In genomic region chrV:9318046-9318445, ce11 we compare ENCODE assay signal across 1 worm cellular context.
A peak's percentile ranks its signal among the peaks of the same experiment; 100 is the strongest.
TF ChIP-seq lines count a peak whose summit lies in the region.

TSS of gene kvs-3 (plus strand) at chrV:9318311.

TF ChIP-seq in whole organism, L4 larva, 104 proteins besides CTCF, POLR2A, EP300 and RAD21 (continued from another document):
- peak in 1 of 2 experiments; percentile 84 for TF ChIP-seq unc-62 (GFP tag; optimal IDR thresholded peaks at IDR 0.05 in 1 of 2; lab: Kevin White, UChicago)
- no peak for TF ChIP-seq unc-62 (tag; optimal IDR thresholded peaks at IDR 0.05; lab: Kevin White, UChicago)
- TF ChIP-seq ceh-62 (tag; optimal IDR thresholded peaks at IDR 0.05; lab: Kevin White, UChicago), result no peak
- peak; percentile 87 for TF ChIP-seq Y5F2A.4 (GFP tag; optimal IDR thresholded peaks at IDR 0.05; lab: Kevin White, UChicago)
- peak in 1 of 2 experiments; percentile 94; a peak in 2 of 4 replicates for TF ChIP-seq madf-5 (GFP tag; IDR thresholded peaks at IDR 0.05; lab: Robert Waterston, UW)
- peak; percentile 96 for TF ChIP-seq F44E2.7 (GFP tag; IDR thresholded peaks at IDR 0.05; lab: Robert Waterston, UW)
- no peak for TF ChIP-seq nhr-237 (tag; optimal IDR thresholded peaks at IDR 0.05; lab: Kevin White, UChicago)
- no peak for TF ChIP-seq nhr-6 (tag; optimal IDR thresholded peaks at IDR 0.05; lab: Kevin White, UChicago)
- no peak for TF ChIP-seq R02D3.7 (tag; optimal IDR thresholded peaks at IDR 0.05; lab: Kevin White, UChicago)
- no peak for TF ChIP-seq nhr-76 (tag; optimal IDR thresholded peaks at IDR 0.05; lab: Kevin White, UChicago)
- TF ChIP-seq nhr-25 (tag; optimal IDR thresholded peaks at IDR 0.05; lab: Kevin White, UChicago; ENCODE audit: borderline replicate concordance, insufficient read depth), result no peak
- TF ChIP-seq vab-7 (GFP tag; IDR thresholded peaks at IDR 0.05; lab: Robert Waterston, UW), result peak; percentile 95
- TF ChIP-seq spr-3 (GFP tag; optimal IDR thresholded peaks at IDR 0.05; lab: Kevin White, UChicago), result peak; percentile 89
- TF ChIP-seq ceh-82 (tag; optimal IDR thresholded peaks at IDR 0.05; lab: Kevin White, UChicago), result no peak
- TF ChIP-seq hlh-30 (tag; optimal IDR thresholded peaks at IDR 0.05; lab: Kevin White, UChicago; ENCODE audit: insufficient read depth), result peak; percentile 62
- TF ChIP-seq T20F7.1 (GFP tag; optimal IDR thresholded peaks at IDR 0.05; lab: Kevin White, UChicago), result peak; percentile 69
- peak; percentile 99 for TF ChIP-seq dmd-8 (GFP tag; IDR thresholded peaks at IDR 0.05; lab: Robert Waterston, UW)
- peak; percentile 76 for TF ChIP-seq lin-29 (GFP tag; IDR thresholded peaks at IDR 0.05; lab: Robert Waterston, UW)
- TF ChIP-seq ztf-7 (tag; optimal IDR thresholded peaks at IDR 0.05; lab: Kevin White, UChicago), result peak; percentile 29
- TF ChIP-seq daf-19 (GFP tag; conservative IDR thresholded peaks at IDR 0.05; lab: Robert Waterston, UW), result peak; percentile 96
- TF ChIP-seq F26F4.8 (GFP tag; conservative IDR thresholded peaks at IDR 0.05; lab: Robert Waterston, UW), result peak; percentile 98
- TF ChIP-seq fos-1 (tag; optimal IDR thresholded peaks at IDR 0.05; lab: Kevin White, UChicago), result no peak
- no peak for TF ChIP-seq attf-4 (tag; optimal IDR thresholded peaks at IDR 0.05; lab: Kevin White, UChicago)
- no peak; the same call in 1 of the 2 replicates for TF ChIP-seq mdt-29 (GFP tag; IDR thresholded peaks at IDR 0.05; lab: Robert Waterston, UW)
- TF ChIP-seq aly-2 (tag; optimal IDR thresholded peaks at IDR 0.05; lab: Kevin White, UChicago), result no peak
- TF ChIP-seq F10B5.3 (tag; optimal IDR thresholded peaks at IDR 0.05; lab: Kevin White, UChicago), result peak; percentile 43
- TF ChIP-seq nhr-77 (tag; optimal IDR thresholded peaks at IDR 0.05; lab: Kevin White, UChicago), result no peak
- no peak for TF ChIP-seq egl-27 (tag; optimal IDR thresholded peaks at IDR 0.05; lab: Kevin White, UChicago)
TF ChIP-seq in whole organism, L4 larva: peak in this region for 58.
